Worm (Caenorhabditis elegans): Measurements from ENCODE around the gene eif-3.L.

eif-3.L gene

DNA sequence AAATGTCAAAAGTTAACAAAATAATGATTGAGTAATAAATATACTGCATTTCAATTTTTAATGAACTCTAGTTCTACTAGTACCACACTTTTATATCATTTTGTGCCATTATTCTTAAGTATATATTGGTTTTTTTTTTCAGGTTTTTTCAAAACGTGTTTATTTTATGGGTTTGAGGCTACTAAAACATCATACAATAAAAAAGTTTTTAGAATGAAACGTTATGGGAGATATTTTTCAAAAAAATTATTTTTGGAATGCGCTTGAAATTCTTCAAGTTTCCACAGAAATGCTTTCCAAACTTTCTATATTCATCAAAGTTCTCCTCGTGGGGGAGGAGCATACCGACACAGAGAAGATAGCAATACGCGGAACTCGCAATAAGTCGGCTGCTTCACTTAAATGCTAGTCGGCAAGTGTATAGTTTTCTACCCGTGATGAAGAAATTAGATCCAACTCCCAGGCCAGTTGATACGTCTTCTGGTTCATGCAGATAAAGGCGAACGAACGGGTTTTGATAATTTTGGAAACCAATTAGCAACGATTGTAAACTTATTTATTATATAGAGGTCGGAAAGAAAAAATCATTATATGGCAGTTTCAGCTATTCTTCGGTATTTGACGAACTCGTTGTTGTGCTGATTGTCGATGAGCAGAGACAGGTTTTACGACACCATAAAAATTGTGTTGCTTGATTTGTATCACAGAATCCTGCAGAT is 22.8 kb downstream of the eif-3.L start, which contains the start of gene C17G10.10 (continued):
- no peak for TF ChIP-seq nhr-27 (tag; optimal IDR thresholded peaks at IDR 0.05)
- peak; percentile 77 for TF ChIP-seq F23B12.7 (tag; optimal IDR thresholded peaks at IDR 0.05; ENCODE audit: insufficient read depth)
- peak; percentile 98 for TF ChIP-seq snpc-1.1 (tag; optimal IDR thresholded peaks at IDR 0.05; ENCODE audit: insufficient read depth)
- peak; percentile 4 for TF ChIP-seq ceh-27 (GFP tag; optimal IDR thresholded peaks at IDR 0.05)
- TF ChIP-seq ztf-3 (GFP tag; optimal IDR thresholded peaks at IDR 0.05): no peak
- TF ChIP-seq ztf-28 (GFP tag; IDR thresholded peaks at IDR 0.05): no peak
- TF ChIP-seq lir-1 (GFP tag; conservative IDR thresholded peaks at IDR 0.05): no peak
- TF ChIP-seq F33H1.4 (GFP tag; IDR thresholded peaks at IDR 0.05): peak; percentile 53
- TF ChIP-seq snpc-3.4 (tag; optimal IDR thresholded peaks at IDR 0.05): peak; percentile 97
- TF ChIP-seq nhr-120 (GFP tag; IDR thresholded peaks at IDR 0.05): no peak
- TF ChIP-seq F49E8.2 (tag; optimal IDR thresholded peaks at IDR 0.05; ENCODE audit: insufficient read depth): peak; percentile 88
- peak; percentile 21 for TF ChIP-seq efl-1 (GFP tag; optimal IDR thresholded peaks at IDR 0.05)
- TF ChIP-seq Y95B8A.8 (GFP tag; IDR thresholded peaks at IDR 0.05): 0 out of 2 replicates have a peak, but pooled peaks have one; percentile 61
- TF ChIP-seq B0035.1 (tag; optimal IDR thresholded peaks at IDR 0.05): no peak
- TF ChIP-seq rpc-1 (optimal IDR thresholded peaks at IDR 0.05): no peak
- TF ChIP-seq rpc-1 (tag; optimal IDR thresholded peaks at IDR 0.05): peak; percentile 15
- TF ChIP-seq B0336.3 (GFP tag; IDR thresholded peaks at IDR 0.05): peak; percentile 78
- TF ChIP-seq bed-1 (GFP tag; IDR thresholded peaks at IDR 0.05): no peak
- no peak for TF ChIP-seq Y79H2A.3 (GFP tag; conservative IDR thresholded peaks at IDR 0.05)
- no peak for TF ChIP-seq ets-4 (GFP tag; optimal IDR thresholded peaks at IDR 0.05)
- TF ChIP-seq madf-8 (GFP tag; conservative IDR thresholded peaks at IDR 0.05): peak; percentile 45
- TF ChIP-seq egrh-3 (GFP tag; IDR thresholded peaks at IDR 0.05): 0 out of 2 replicates have a peak, but pooled peaks have one; percentile 8
- no peak for TF ChIP-seq mel-28 (tag; optimal IDR thresholded peaks at IDR 0.05; ENCODE audit: borderline replicate concordance)
- peak; percentile 87 for TF ChIP-seq snpc-1.3 (tag; optimal IDR thresholded peaks at IDR 0.05; ENCODE audit: insufficient read depth)
- peak; percentile 68 for TF ChIP-seq hrde-1 (tag; optimal IDR thresholded peaks at IDR 0.05; ENCODE audit: borderline replicate concordance)
- no peak for TF ChIP-seq C17E4.6 (GFP tag; IDR thresholded peaks at IDR 0.05)
- TF ChIP-seq sptf-2 (GFP tag; optimal IDR thresholded peaks at IDR 0.05): no peak
- no peak for TF ChIP-seq ztf-6 (GFP tag; IDR thresholded peaks at IDR 0.05)
- TF ChIP-seq ztf-26 (tag; optimal IDR thresholded peaks at IDR 0.05): peak; percentile 21
- TF ChIP-seq B0261.1 (tag; optimal IDR thresholded peaks at IDR 0.05): peak; percentile 9
- no peak for TF ChIP-seq aptf-3 (GFP tag; IDR thresholded peaks at IDR 0.05)
- peak; percentile 81 for TF ChIP-seq madf-6 (GFP tag; IDR thresholded peaks at IDR 0.05)
- no peak for TF ChIP-seq tbx-9 (tag; optimal IDR thresholded peaks at IDR 0.05; ENCODE audit: borderline replicate concordance)
- no peak for TF ChIP-seq T07F8.4 (tag; optimal IDR thresholded peaks at IDR 0.05)
- no peak for TF ChIP-seq gei-17 (GFP tag; optimal IDR thresholded peaks at IDR 0.05)
- no peak for TF ChIP-seq B0019.2 (GFP tag; conservative IDR thresholded peaks at IDR 0.05)
- peak; percentile 57 for TF ChIP-seq xnd-1 (tag; optimal IDR thresholded peaks at IDR 0.05)
- no peak for TF ChIP-seq pha-4 (tag; optimal IDR thresholded peaks at IDR 0.05)
- TF ChIP-seq lin-54 (GFP tag; optimal IDR thresholded peaks at IDR 0.05): peak; percentile 49
- TF ChIP-seq mcd-1 (GFP tag; IDR thresholded peaks at IDR 0.05): peak; percentile 64
- no peak for TF ChIP-seq unc-62 (GFP tag; optimal IDR thresholded peaks at IDR 0.05)
- TF ChIP-seq snpc-4 (GFP tag; optimal IDR thresholded peaks at IDR 0.05): peak; percentile 97
- TF ChIP-seq snpc-4 (tag; optimal IDR thresholded peaks at IDR 0.05): peak; percentile 98 to 99 (median 98)
- peak; percentile 79 for TF ChIP-seq dox-1 (GFP tag; IDR thresholded peaks at IDR 0.05)
- 0 out of 2 replicates have a peak, but pooled peaks have one; percentile 13 for TF ChIP-seq madf-3 (GFP tag; IDR thresholded peaks at IDR 0.05)
- peak; percentile 89 for TF ChIP-seq attf-6 (GFP tag; IDR thresholded peaks at IDR 0.05)
